Worm (Caenorhabditis elegans) whole organism, young adult: ENCODE results near the gene wht-6.

ENCODE experiments used
- B0035.1 ChIP-seq: sonication (generic microtip); optimal IDR thresholded peaks from 2 replicates; lab custom pipeline; 2016; ENCODE audit warnings: missing genetic modification characterization, mild to moderate bottlenecking, missing compliant biosample characterization, missing genotype, missing genetic modification reagents
- B0261.1 ChIP-seq: sonication (generic microtip); optimal IDR thresholded peaks from 2 replicates; lab custom pipeline; 2016; ENCODE audit warnings: mild to moderate bottlenecking, missing genetic modification characterization, moderate library complexity, missing compliant biosample characterization
- C17E4.6 ChIP-seq: fragments of 200-800 bp; sonication (Bioruptor generic); IDR thresholded peaks from 2 replicates; pipeline ENCODE4 v1.3.6; 2022; ENCODE audit warnings: missing genetic modification reagents, missing genetic modification characterization, missing compliant biosample characterization
- D2030.7 ChIP-seq: fragments of 200-800 bp; sonication (Bioruptor generic); IDR thresholded peaks from 2 replicates; pipeline ENCODE4 v1.3.6; 2022; ENCODE audit warnings: missing genetic modification reagents, missing genetic modification characterization, missing compliant biosample characterization
- F33H1.4 ChIP-seq: fragments of 200-800 bp; sonication (Bioruptor generic); IDR thresholded peaks from 2 replicates; pipeline ENCODE4 v1.3.6; 2022; ENCODE audit warnings: missing genetic modification reagents, missing genetic modification characterization, missing compliant biosample characterization
- F52B5.7 ChIP-seq: sonication (generic microtip); optimal IDR thresholded peaks from 2 replicates; lab custom pipeline; 2016; ENCODE audit warnings: mild to moderate bottlenecking, missing genetic modification characterization, missing compliant biosample characterization
- F55B11.4 ChIP-seq: sonication (generic microtip); optimal IDR thresholded peaks from 2 replicates; lab custom pipeline; 2016; ENCODE audit warnings: missing compliant biosample characterization, missing genetic modification characterization, borderline replicate concordance; ENCODE audit not compliant: insufficient read depth
- F57A8.1 ChIP-seq: fragments of 200-800 bp; sonication (Bioruptor generic); optimal IDR thresholded peaks from 2 replicates; lab custom pipeline; 2018; ENCODE audit warnings: mild to moderate bottlenecking, missing genetic modification characterization, moderate library complexity, missing compliant biosample characterization
- Y95B8A.8 ChIP-seq: fragments of 200-800 bp; sonication (Bioruptor generic); IDR thresholded peaks from 2 replicates; pipeline ENCODE4 v1.3.6; 2022; ENCODE audit warnings: missing genetic modification reagents, missing genetic modification characterization, missing compliant biosample characterization
- attf-3 ChIP-seq: fragments of 200-800 bp; sonication (Bioruptor generic); conservative IDR thresholded peaks from 2 replicates; pipeline ENCODE4 v1.3.6; 2022; ENCODE audit warnings: missing genetic modification reagents, missing genetic modification characterization, missing compliant biosample characterization
- attf-6 ChIP-seq: fragments of 200-800 bp; sonication (Bioruptor generic); IDR thresholded peaks from 2 replicates; pipeline ENCODE4 v1.3.6; 2022; ENCODE audit warnings: missing genetic modification reagents, missing genetic modification characterization, missing compliant biosample characterization
- cebp-2 ChIP-seq: fragments of 200-800 bp; sonication (Bioruptor generic); IDR thresholded peaks from 2 replicates; pipeline ENCODE4 v1.3.6; 2022; ENCODE audit warnings: missing genetic modification characterization, missing compliant biosample characterization
- ceh-100 ChIP-seq: fragments of 200-800 bp; sonication (Bioruptor generic); IDR thresholded peaks from 2 replicates; pipeline ENCODE4 v1.3.6; 2022; ENCODE audit warnings: missing genetic modification reagents, missing genetic modification characterization, missing compliant biosample characterization
- ceh-27 ChIP-seq: fragments of 200-800 bp; sonication (Bioruptor generic); optimal IDR thresholded peaks from 2 replicates; lab custom pipeline; 2018; ENCODE audit warnings: mild to moderate bottlenecking, missing genetic modification characterization, moderate library complexity, missing compliant biosample characterization
- ceh-58 ChIP-seq: fragments of 200-800 bp; sonication (Bioruptor generic); IDR thresholded peaks from 2 replicates; pipeline ENCODE4 v1.3.6; 2022; ENCODE audit warnings: missing genetic modification characterization, missing compliant biosample characterization
- ceh-91 ChIP-seq: fragments of 200-800 bp; sonication (Bioruptor generic); IDR thresholded peaks from 2 replicates; pipeline ENCODE4 v1.3.6; 2022; ENCODE audit warnings: missing genetic modification reagents, missing genetic modification characterization, missing compliant biosample characterization
- dpl-1 ChIP-seq: fragments of 150-350 bp; optimal IDR thresholded peaks from 2 replicates; lab custom pipeline; 2014; ENCODE audit warnings: missing biosample characterization, missing genetic modification reagents, missing genetic modification characterization
- egl-44 ChIP-seq: fragments of 200-800 bp; sonication (Bioruptor generic); IDR thresholded peaks from 2 replicates; pipeline ENCODE4 v1.3.6; 2022; ENCODE audit warnings: missing genetic modification reagents, missing genetic modification characterization, missing compliant biosample characterization
- egrh-3 ChIP-seq: fragments of 200-800 bp; sonication (Bioruptor generic); IDR thresholded peaks from 2 replicates; pipeline ENCODE4 v1.3.6; 2022; ENCODE audit warnings: missing genetic modification reagents, missing genetic modification characterization, missing compliant biosample characterization
- ekl-4 ChIP-seq: fragments of 200-800 bp; sonication (Bioruptor generic); IDR thresholded peaks from 2 replicates; pipeline ENCODE4 v1.3.6; 2022; ENCODE audit warnings: missing genetic modification reagents, missing genetic modification characterization, missing compliant biosample characterization
- hlh-26 ChIP-seq: fragments of 200-800 bp; sonication (Bioruptor generic); conservative IDR thresholded peaks from 2 replicates; pipeline ENCODE4 v1.3.6; 2022; ENCODE audit warnings: missing genetic modification reagents, missing genetic modification characterization, missing compliant biosample characterization
- hsf-1 ChIP-seq: fragments of 200-800 bp; sonication (Bioruptor generic); IDR thresholded peaks from 2 replicates; pipeline ENCODE4 v1.3.6; 2022; ENCODE audit warnings: missing genetic modification reagents, missing genetic modification characterization, missing compliant biosample characterization
- let-526 ChIP-seq: fragments of 200-800 bp; sonication (Bioruptor generic); IDR thresholded peaks from 2 replicates; pipeline ENCODE4 v1.3.6; 2022; ENCODE audit warnings: missing genetic modification reagents, missing genetic modification characterization, missing compliant biosample characterization
- lin-35 ChIP-seq, 3 experiments: fragments of 150-350 bp in 2 of 3; sonication (generic microtip) in 1 of 3; optimal IDR thresholded peaks; 2 replicates each; lab custom pipeline; 2014 to 2018; ENCODE audit warnings: missing biosample characterization in 3 of 3, missing genetic modification characterization in 3 of 3, missing genetic modification reagents in 3 of 3
- lin-40 ChIP-seq: sonication (generic microtip); optimal IDR thresholded peaks from 2 replicates; lab custom pipeline; 2016; ENCODE audit warnings: missing genetic modification characterization, mild to moderate bottlenecking, missing compliant biosample characterization, missing genotype, missing genetic modification reagents
- lin-54 ChIP-seq: fragments of 200-800 bp; sonication (Bioruptor generic); optimal IDR thresholded peaks from 2 replicates; lab custom pipeline; 2018; ENCODE audit warnings: mild to moderate bottlenecking, missing genetic modification characterization, missing compliant biosample characterization
- lir-1 ChIP-seq: fragments of 200-800 bp; sonication (Bioruptor generic); conservative IDR thresholded peaks from 2 replicates; pipeline ENCODE4 v1.3.6; 2022; ENCODE audit warnings: missing genetic modification reagents, missing genetic modification characterization, missing compliant biosample characterization
- lsy-27 ChIP-seq: sonication (generic microtip); optimal IDR thresholded peaks from 2 replicates; lab custom pipeline; 2017; ENCODE audit warnings: missing genetic modification characterization, mild to moderate bottlenecking, missing compliant biosample characterization, antibody characterized with exemption, missing genotype, borderline replicate concordance; ENCODE audit not compliant: insufficient read depth
- madf-8 ChIP-seq: fragments of 200-800 bp; sonication (Bioruptor generic); conservative IDR thresholded peaks from 2 replicates; pipeline ENCODE4 v1.3.6; 2022; ENCODE audit warnings: missing genetic modification reagents, missing genetic modification characterization, missing compliant biosample characterization
- mcd-1 ChIP-seq: fragments of 200-800 bp; sonication (Bioruptor generic); IDR thresholded peaks from 2 replicates; pipeline ENCODE4 v1.3.6; 2022; ENCODE audit warnings: missing genetic modification reagents, missing genetic modification characterization, missing compliant biosample characterization
- mel-28 ChIP-seq: sonication (generic microtip); optimal IDR thresholded peaks from 2 replicates; lab custom pipeline; 2016; ENCODE audit warnings: borderline replicate concordance, mild to moderate bottlenecking, missing genetic modification characterization, missing compliant biosample characterization
- mxl-1 ChIP-seq: sonication (generic microtip); optimal IDR thresholded peaks from 2 replicates; lab custom pipeline; 2016; ENCODE audit warnings: missing genetic modification characterization, missing compliant biosample characterization
- nfya-1 ChIP-seq: sonication (generic microtip); optimal IDR thresholded peaks from 2 replicates; lab custom pipeline; 2017; ENCODE audit warnings: antibody characterized with exemption, missing compliant biosample characterization, missing genetic modification characterization, borderline replicate concordance; ENCODE audit not compliant: insufficient read depth
- nhr-120 ChIP-seq: fragments of 200-800 bp; sonication (Bioruptor generic); IDR thresholded peaks from 2 replicates; pipeline ENCODE4 v1.3.6; 2022; ENCODE audit warnings: missing genetic modification characterization, missing compliant biosample characterization
- nhr-179 ChIP-seq: sonication (generic microtip); optimal IDR thresholded peaks from 2 replicates; lab custom pipeline; 2016; ENCODE audit warnings: mild to moderate bottlenecking, missing genetic modification characterization, missing compliant biosample characterization
- nhr-27 ChIP-seq: fragments of 200-800 bp; sonication (Bioruptor generic); optimal IDR thresholded peaks from 2 replicates; lab custom pipeline; 2018; ENCODE audit warnings: mild to moderate bottlenecking, missing genetic modification characterization, moderate library complexity, missing compliant biosample characterization
- nhr-80 ChIP-seq: sonication (generic microtip); optimal IDR thresholded peaks from 2 replicates; lab custom pipeline; 2016; ENCODE audit warnings: missing genetic modification characterization, missing compliant biosample characterization
- rec-8 ChIP-seq, 2 experiments: sonication (generic microtip); optimal IDR thresholded peaks; 2 replicates each; lab custom pipeline; 2016; ENCODE audit warnings: mild to moderate bottlenecking in 2 of 2, missing genetic modification characterization in 2 of 2, missing genetic modification reagents in 2 of 2, missing genotype in 2 of 2, missing biosample characterization in 1 of 2, missing compliant biosample characterization in 1 of 2, moderate library complexity in 1 of 2
- sea-2 ChIP-seq: fragments of 200-800 bp; sonication (Bioruptor generic); IDR thresholded peaks from 2 replicates; pipeline ENCODE4 v1.3.6; 2022; ENCODE audit warnings: missing genetic modification characterization, missing compliant biosample characterization
- snpc-1.1 ChIP-seq: sonication (generic microtip); optimal IDR thresholded peaks from 2 replicates; lab custom pipeline; 2017; ENCODE audit warnings: missing genetic modification characterization, mild to moderate bottlenecking, missing compliant biosample characterization, antibody characterized with exemption, moderate library complexity, missing genotype, missing genetic modification reagents; ENCODE audit not compliant: insufficient read depth
- snpc-3.4 ChIP-seq: sonication (generic microtip); optimal IDR thresholded peaks from 2 replicates; lab custom pipeline; 2017; ENCODE audit warnings: missing genetic modification characterization, mild to moderate bottlenecking, missing compliant biosample characterization, antibody characterized with exemption, moderate library complexity, missing genotype, missing genetic modification reagents
- tbx-9 ChIP-seq: sonication (generic microtip); optimal IDR thresholded peaks from 2 replicates; lab custom pipeline; 2016; ENCODE audit warnings: borderline replicate concordance, missing genetic modification characterization, inconsistent platforms, missing compliant biosample characterization
- zfh-2 ChIP-seq: fragments of 200-800 bp; sonication (Bioruptor generic); conservative IDR thresholded peaks from 2 replicates; pipeline ENCODE4 v1.3.6; 2022; ENCODE audit warnings: missing genetic modification reagents, missing genetic modification characterization, missing compliant biosample characterization
- ztf-22 ChIP-seq: fragments of 200-800 bp; sonication (Bioruptor generic); optimal IDR thresholded peaks from 2 replicates; lab custom pipeline; 2018; ENCODE audit warnings: mild to moderate bottlenecking, missing genetic modification characterization, moderate library complexity, missing compliant biosample characterization
- ztf-26 ChIP-seq: sonication (generic microtip); optimal IDR thresholded peaks from 2 replicates; lab custom pipeline; 2017; ENCODE audit warnings: missing genetic modification characterization, missing compliant biosample characterization
- ztf-3 ChIP-seq: fragments of 200-800 bp; sonication (Bioruptor generic); optimal IDR thresholded peaks from 2 replicates; lab custom pipeline; 2018; ENCODE audit warnings: mild to moderate bottlenecking, missing genetic modification characterization, missing compliant biosample characterization
- ztf-6 ChIP-seq: fragments of 200-800 bp; sonication (Bioruptor generic); IDR thresholded peaks from 2 replicates; pipeline ENCODE4 v1.3.6; 2022; ENCODE audit warnings: missing genetic modification reagents, missing genetic modification characterization, missing compliant biosample characterization

The wht-6 gene

DNA sequence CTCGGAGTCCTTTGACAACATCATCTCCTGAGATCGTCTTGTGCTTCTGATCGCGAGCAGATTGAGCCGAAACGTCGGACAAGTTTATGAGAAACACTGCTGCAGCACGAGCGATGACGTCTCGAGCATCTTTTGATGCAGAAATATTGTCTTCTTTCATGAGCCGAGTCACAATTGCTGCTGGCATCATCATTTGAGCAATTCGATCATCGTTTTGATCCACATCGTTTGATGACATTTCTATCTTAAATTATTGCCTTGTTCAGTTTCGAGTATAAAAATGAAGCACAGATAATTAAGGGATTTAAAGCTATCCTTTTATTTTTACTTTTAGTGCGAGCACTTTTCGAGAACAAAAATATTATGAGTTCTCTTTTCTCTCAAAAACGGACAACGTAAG, 8.9 kb upstream of the wht-6 start, which contains the start of gene T26A5.8 (continued):
- TF ChIP-seq mel-28 (tag; lab: Kevin White, UChicago) (no peak), nhr-179 (tag; lab: Kevin White, UChicago) (no peak), lin-40 (tag; lab: Kevin White, UChicago) (peak; percentile 39), ztf-22 (GFP tag; lab: Kevin White, UChicago) (no peak), F55B11.4 (tag; lab: Kevin White, UChicago) (no peak), dpl-1 (GFP tag; lab: Kevin White, UChicago) (no peak), ceh-58 (no peak), nhr-80 (tag; lab: Kevin White, UChicago) (no peak), snpc-1.1 (tag; lab: Kevin White, UChicago) (no peak), B0261.1 (tag; lab: Kevin White, UChicago) (no peak), lin-35 (GFP tag; optimal IDR thresholded peaks at IDR 0.05; lab: Kevin White, UChicago) (no peak), mcd-1 (GFP tag; lab: Robert Waterston, UW) (peak; percentile 47; the same call in 1 of the 2 replicates), F52B5.7 (tag; lab: Kevin White, UChicago) (peak; percentile 73), nhr-27 (no peak), F33H1.4 (GFP tag; lab: Robert Waterston, UW) (no peak), nhr-120 (GFP tag; lab: Robert Waterston, UW) (0 out of 2 replicates have a peak, but pooled peaks have one; percentile 22), lir-1 (GFP tag; lab: Robert Waterston, UW) (no peak), ztf-6 (GFP tag; lab: Robert Waterston, UW) (no peak), cebp-2 (GFP tag; lab: Robert Waterston, UW) (no peak), lin-54 (GFP tag; lab: Kevin White, UChicago) (peak; percentile 63), tbx-9 (tag; lab: Kevin White, UChicago) (no peak), hlh-26 (GFP tag; lab: Robert Waterston, UW) (no peak), attf-6 (GFP tag; lab: Robert Waterston, UW) (peak; percentile 31; the same call in 1 of the 2 replicates), egrh-3 (GFP tag; lab: Robert Waterston, UW) (no peak), ceh-91 (GFP tag; lab: Robert Waterston, UW) (no peak), hsf-1 (GFP tag; lab: Robert Waterston, UW) (peak; percentile 73), ekl-4 (GFP tag; lab: Robert Waterston, UW) (peak; percentile 88), nfya-1 (tag; lab: Kevin White, UChicago) (no peak), zfh-2 (GFP tag; lab: Robert Waterston, UW) (0 out of 2 replicates have a peak, but pooled peaks have one; percentile 22), mxl-1 (tag; lab: Kevin White, UChicago) (no peak), ceh-100 (GFP tag; lab: Robert Waterston, UW) (peak; percentile 41; the same call in 1 of the 2 replicates), F57A8.1 (no peak), let-526 (no peak), egl-44 (GFP tag; lab: Robert Waterston, UW) (no peak), attf-3 (GFP tag; lab: Robert Waterston, UW) (no peak), ceh-27 (GFP tag; lab: Kevin White, UChicago) (no peak), lsy-27 (tag; lab: Kevin White, UChicago) (no peak), D2030.7 (GFP tag; lab: Robert Waterston, UW) (no peak), rec-8 (tag; optimal IDR thresholded peaks at IDR 0.05; lab: Kevin White, UChicago) (no peak), Y95B8A.8 (GFP tag; lab: Robert Waterston, UW) (0 out of 2 replicates have a peak, but pooled peaks have one; percentile 12), ztf-3 (GFP tag; lab: Kevin White, UChicago) (peak; percentile 50), B0035.1 (tag; lab: Kevin White, UChicago) (no peak), sea-2 (GFP tag; lab: Robert Waterston, UW) (no peak), ztf-26 (peak; percentile 13), snpc-3.4 (tag; lab: Kevin White, UChicago) (peak; percentile 73), C17E4.6 (no peak), madf-8 (no peak)
